Fruit fly (Drosophila melanogaster): ENCODE measurements around the gene CG32263.

CG32263 gene

DNA sequence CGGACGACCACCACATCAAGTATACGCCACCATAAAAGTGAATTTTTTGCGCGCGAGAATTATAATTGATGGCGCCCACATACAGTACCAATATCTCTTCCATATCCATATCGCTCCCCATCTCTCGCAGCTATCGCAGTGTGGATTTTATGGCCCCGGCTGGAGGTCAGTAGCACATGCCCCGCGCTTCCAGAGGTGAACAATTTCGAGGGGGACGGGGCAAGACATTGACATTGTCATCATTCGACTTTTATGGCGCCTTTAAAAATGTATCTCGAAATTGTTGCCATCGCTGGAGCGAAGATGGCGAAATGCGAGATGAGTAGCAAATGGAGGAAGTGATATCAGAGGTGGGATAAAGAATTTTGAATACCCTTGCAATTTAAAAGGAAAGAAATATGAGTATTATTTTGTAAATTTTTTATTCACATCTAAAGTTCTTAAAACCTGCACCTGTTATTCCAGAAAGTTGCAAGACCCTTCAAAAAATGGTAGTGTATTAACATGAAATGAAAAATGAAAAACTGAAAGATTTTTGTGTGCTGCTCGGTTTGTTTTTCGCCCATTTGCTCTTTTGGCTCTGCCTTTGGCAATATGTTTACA, 50.4 kb downstream of the CG32263 start (continued):
- TF ChIP-seq croc (GFP tag; conservative IDR thresholded peaks at IDR 0.05) (no peak), sisA (GFP tag; IDR thresholded peaks at IDR 0.05) (no peak), Atf6 (GFP tag; IDR thresholded peaks at IDR 0.05) (peak; percentile 59), Side (GFP tag; optimal IDR thresholded peaks at IDR 0.05) (no peak), CG13624 (GFP tag; optimal IDR thresholded peaks at IDR 0.05) (peak; percentile 44), CG15073 (GFP tag; optimal IDR thresholded peaks at IDR 0.05) (no peak), stwl (tag; optimal IDR thresholded peaks at IDR 0.05) (no peak), MTF-1 (GFP tag; optimal IDR thresholded peaks at IDR 0.05; ENCODE audit: borderline replicate concordance) (no peak), scrt (GFP tag; optimal IDR thresholded peaks at IDR 0.05) (peak; percentile 25), kni (GFP tag; optimal IDR thresholded peaks at IDR 0.05) (no peak), CG6765 (GFP tag; optimal IDR thresholded peaks at IDR 0.05) (no peak), Deaf1 (tag; optimal IDR thresholded peaks at IDR 0.05) (no peak), slou (GFP tag; optimal IDR thresholded peaks at IDR 0.05) (peak; percentile 19), nerfin-2 (GFP tag; IDR thresholded peaks at IDR 0.05; ENCODE audit: partially characterized antibody) (no peak), CG9932 (GFP tag; IDR thresholded peaks at IDR 0.05) (peak; percentile 74), H15 (GFP tag; IDR thresholded peaks at IDR 0.05) (0 out of 3 replicates have a peak, but pooled peaks have one; percentile 10), sc (optimal IDR thresholded peaks at IDR 0.05) (no peak), sc (GFP tag; optimal IDR thresholded peaks at IDR 0.05) (no peak), B-H2 (GFP tag; optimal IDR thresholded peaks at IDR 0.05) (no peak), p53 (GFP tag; optimal IDR thresholded peaks at IDR 0.05) (no peak), Bteb2 (GFP tag; optimal IDR thresholded peaks at IDR 0.05) (peak; percentile 31), CG10147 (GFP tag; optimal IDR thresholded peaks at IDR 0.05) (peak; percentile 31), mam (GFP tag; optimal IDR thresholded peaks at IDR 0.05) (peak; percentile 60), CG12744 (GFP tag; optimal IDR thresholded peaks at IDR 0.05) (no peak), CG15601 (tag; optimal IDR thresholded peaks at IDR 0.05) (no peak), vvl (GFP tag; IDR thresholded peaks at IDR 0.05) (peak; percentile 20; the same call in 1 of the 2 replicates), CG15011 (GFP tag; optimal IDR thresholded peaks at IDR 0.05) (peak; percentile 9), CG14710 (tag; optimal IDR thresholded peaks at IDR 0.05) (no peak), CG6654 (GFP tag; optimal IDR thresholded peaks at IDR 0.05) (no peak), CG4282 (GFP tag; optimal IDR thresholded peaks at IDR 0.05) (no peak), cad (GFP tag; optimal IDR thresholded peaks at IDR 0.05) (no peak), CG6689 (GFP tag; IDR thresholded peaks at IDR 0.05) (0 out of 2 replicates have a peak, but pooled peaks have one; percentile 11), CG7372 (GFP tag; IDR thresholded peaks at IDR 0.05) (no peak), CG4404 (GFP tag; IDR thresholded peaks at IDR 0.05) (no peak), gce (GFP tag; IDR thresholded peaks at IDR 0.05) (no peak), jigr1 (GFP tag; IDR thresholded peaks at IDR 0.05) (no peak), dimm (GFP tag; IDR thresholded peaks at IDR 0.05) (no peak), caup (GFP tag; optimal IDR thresholded peaks at IDR 0.05; ENCODE audit: severe bottlenecking) (peak; percentile 30)

Data from whole organism, embryonic.